Worm (Caenorhabditis elegans): ENCODE data around the gene K02D10.3.

K02D10.3 gene

DNA sequence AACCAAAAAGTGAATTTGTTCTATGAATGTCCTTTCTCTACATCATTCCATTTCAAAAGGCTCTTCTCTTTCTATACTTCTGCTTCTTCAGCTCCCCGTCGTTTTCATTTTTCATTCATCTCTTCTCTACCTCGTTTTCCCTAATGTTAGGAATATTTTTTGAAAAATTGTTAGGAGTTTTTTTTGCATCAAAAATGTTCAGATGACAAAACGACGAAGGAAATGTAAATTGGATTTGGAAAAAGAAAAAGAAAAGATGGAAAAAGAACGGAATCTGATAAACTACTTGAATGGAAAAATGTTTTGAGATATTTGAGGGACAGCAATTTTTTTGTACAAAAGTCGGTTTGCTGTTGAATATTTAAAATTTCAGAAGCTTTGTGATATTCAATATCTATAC, 27.0 kb downstream of the K02D10.3 start:
- TF ChIP-seq daf-8 (GFP tag; IDR thresholded peaks at IDR 0.05) (no peak), Y105C5A.15 (GFP tag; IDR thresholded peaks at IDR 0.05) (no peak), fkh-10 (GFP tag; optimal IDR thresholded peaks at IDR 0.05) (peak; percentile 76)

DNA sequence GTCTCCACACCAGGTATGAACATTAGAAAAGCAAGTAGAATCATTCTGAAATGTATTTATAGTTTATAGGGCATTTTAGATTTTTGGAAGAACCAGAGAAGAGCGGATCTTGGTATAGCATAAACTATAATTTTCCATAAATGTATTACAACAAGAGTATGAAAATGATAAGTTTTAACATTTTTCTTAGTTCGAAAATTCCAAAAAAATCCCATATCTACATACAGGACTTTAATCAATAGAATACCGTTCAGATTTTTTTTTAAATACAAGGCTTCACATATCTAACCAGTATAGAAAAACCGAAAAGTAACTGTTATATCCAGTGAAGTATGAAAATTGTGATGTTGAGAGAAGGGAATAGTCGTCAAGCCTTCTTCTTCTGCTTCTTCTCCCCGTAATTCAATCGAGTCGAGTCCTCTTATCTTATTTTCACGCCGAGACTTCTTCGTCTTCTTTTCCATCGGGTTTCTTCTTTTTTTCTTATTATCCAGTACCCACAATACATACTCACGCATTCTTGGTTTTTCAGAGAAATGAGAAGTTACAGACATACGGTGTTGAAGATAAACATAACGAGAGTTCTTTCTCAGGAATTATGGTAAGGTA, 27.9 kb downstream of the K02D10.3 start, which contains the start of gene ZK370.6:
Gene ZK370.6 (minus strand): TSS at position 51 of the 609 bp plus-strand sequence.
- TF ChIP-seq unc-130 (GFP tag; optimal IDR thresholded peaks at IDR 0.05), result no peak
- no peak for TF ChIP-seq gei-8 (GFP tag; optimal IDR thresholded peaks at IDR 0.05)
- TF ChIP-seq fkh-10 (GFP tag; optimal IDR thresholded peaks at IDR 0.05), result peak; percentile 45

DNA sequence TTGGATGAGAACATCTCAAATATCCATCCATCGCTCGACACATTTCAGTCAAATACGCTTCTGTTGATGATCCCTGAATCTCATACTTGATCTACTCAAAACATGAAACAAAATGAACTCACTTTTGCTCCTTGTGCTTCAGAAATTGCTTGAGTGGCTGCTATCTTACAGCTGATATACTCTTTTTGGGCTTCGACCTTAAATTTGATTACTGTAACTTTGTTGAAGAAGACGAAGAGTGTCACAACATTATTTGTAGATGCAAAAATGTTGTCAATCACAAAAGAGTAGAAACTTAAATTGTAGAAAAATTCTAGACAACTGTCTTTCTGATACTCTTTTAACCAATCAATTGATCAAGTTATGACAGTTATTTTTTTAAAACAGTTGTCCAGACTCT, 29.2 kb downstream of the K02D10.3 start:
- no peak for TF ChIP-seq hif-1 (tag; optimal IDR thresholded peaks at IDR 0.05)
- no peak for TF ChIP-seq fkh-10 (GFP tag; optimal IDR thresholded peaks at IDR 0.05)
- TF ChIP-seq ceh-28 (tag; optimal IDR thresholded peaks at IDR 0.05), result no peak
- no peak for TF ChIP-seq lin-1 (GFP tag; IDR thresholded peaks at IDR 0.05)
- peak in 1 of 2 experiments; percentile 26 for TF ChIP-seq unc-62 (GFP tag; optimal IDR thresholded peaks at IDR 0.05 in 1 of 2)
- no peak for TF ChIP-seq unc-62 (tag; optimal IDR thresholded peaks at IDR 0.05)

- peak; percentile 80 for TF ChIP-seq aha-1 (tag)
- no peak for TF ChIP-seq lin-1 (GFP tag; IDR thresholded peaks at IDR 0.05)
These were observed 29.8 kb downstream of the K02D10.3 start for ce11 chrIII:8741955-8742354.

- TF ChIP-seq dmd-9 (GFP tag; IDR thresholded peaks at IDR 0.05), result peak; percentile 82
- TF ChIP-seq nhr-42 (GFP tag; IDR thresholded peaks at IDR 0.05), result peak; percentile 76; the same call in 1 of the 2 replicates
- no peak for TF ChIP-seq mxl-2 (GFP tag; conservative IDR thresholded peaks at IDR 0.05)
- TF ChIP-seq mdl-1 (tag; optimal IDR thresholded peaks at IDR 0.05), result peak in 1 of 2 experiments; percentile 82
- no peak for TF ChIP-seq madf-5 (GFP tag; IDR thresholded peaks at IDR 0.05)
- TF ChIP-seq aha-1 (tag), result peak; percentile 92
- TF ChIP-seq R02D3.7 (tag; optimal IDR thresholded peaks at IDR 0.05), result no peak
- peak in 1 of 2 experiments; percentile 98 for TF ChIP-seq unc-62 (GFP tag; optimal IDR thresholded peaks at IDR 0.05 in 1 of 2)
- no peak for TF ChIP-seq unc-62 (tag; optimal IDR thresholded peaks at IDR 0.05)
- TF ChIP-seq arid-1 (GFP tag; conservative IDR thresholded peaks at IDR 0.05), result peak; percentile 91
- TF ChIP-seq snpc-1.2 (GFP tag; IDR thresholded peaks at IDR 0.05), result no peak; the same call in 1 of the 2 replicates
- TF ChIP-seq Y75B8A.6 (GFP tag; IDR thresholded peaks at IDR 0.05), result no peak
- TF ChIP-seq egl-27 (tag; optimal IDR thresholded peaks at IDR 0.05), result no peak
- peak; percentile 81 for TF ChIP-seq ama-1 (optimal IDR thresholded peaks at IDR 0.05)
- TF ChIP-seq nhr-77 (tag; optimal IDR thresholded peaks at IDR 0.05), result peak; percentile 73
- no peak for TF ChIP-seq ztf-11 (tag; optimal IDR thresholded peaks at IDR 0.05)
- TF ChIP-seq nhr-41 (GFP tag; IDR thresholded peaks at IDR 0.05), result no peak
- TF ChIP-seq mdt-29 (GFP tag; IDR thresholded peaks at IDR 0.05), result peak; percentile 68; the same call in 1 of the 2 replicates
- TF ChIP-seq dve-1 (tag; optimal IDR thresholded peaks at IDR 0.05; ENCODE audit: insufficient read depth), result peak; percentile 97
- no peak for TF ChIP-seq D1046.2 (GFP tag; IDR thresholded peaks at IDR 0.05)
- TF ChIP-seq hlh-30 (tag; optimal IDR thresholded peaks at IDR 0.05; ENCODE audit: insufficient read depth), result peak; percentile 87
- peak; percentile 73 for TF ChIP-seq nhr-28 (tag; optimal IDR thresholded peaks at IDR 0.05)
- TF ChIP-seq nhr-237 (tag; optimal IDR thresholded peaks at IDR 0.05), result no peak
- TF ChIP-seq dmd-8 (GFP tag; IDR thresholded peaks at IDR 0.05), result peak; percentile 61; the same call in 1 of the 2 replicates
- no peak for TF ChIP-seq nhr-111 (GFP tag; optimal IDR thresholded peaks at IDR 0.05)
- TF ChIP-seq nhr-10 (tag; optimal IDR thresholded peaks at IDR 0.05), result no peak
- TF ChIP-seq attf-4 (tag; optimal IDR thresholded peaks at IDR 0.05), result no peak
- TF ChIP-seq Y105C5A.15 (GFP tag; IDR thresholded peaks at IDR 0.05), result no peak
- TF ChIP-seq hmg-1.1 (GFP tag; IDR thresholded peaks at IDR 0.05), result peak; percentile 91
- TF ChIP-seq dpl-1 (GFP tag; optimal IDR thresholded peaks at IDR 0.05), result peak; percentile 99
- TF ChIP-seq daf-19 (GFP tag; conservative IDR thresholded peaks at IDR 0.05), result peak; percentile 73
- TF ChIP-seq unc-39 (tag; optimal IDR thresholded peaks at IDR 0.05), result no peak
- peak; percentile 90 for TF ChIP-seq nhr-48 (tag; optimal IDR thresholded peaks at IDR 0.05)
- peak; percentile 90 for TF ChIP-seq rbr-2 (tag; optimal IDR thresholded peaks at IDR 0.05)
- no peak for TF ChIP-seq lin-39 (tag; optimal IDR thresholded peaks at IDR 0.05)
These were observed 30.4 kb downstream of the K02D10.3 start, which contains the start of gene pdhk-2 for ce11 chrIII:8741276-8741860. Gene pdhk-2, minus strand, starts transcription at chrIII:8741412.

All from whole organism, L4 larva.